Fruit fly (Drosophila melanogaster) whole organism, adult: ENCODE data around the gene tkv.

Experiments used
- CG11617 ChIP-seq: fragments of 200-800 bp; sonication (Bioruptor generic); optimal IDR thresholded peaks from 2 replicates; lab custom pipeline; 2017; ENCODE audit warnings: mild to moderate bottlenecking, missing biosample characterization, missing genetic modification reagents, missing genetic modification characterization
- CG12768 ChIP-seq: fragments of 200-800 bp; sonication (Bioruptor generic); optimal IDR thresholded peaks from 2 replicates; lab custom pipeline; 2017; ENCODE audit warnings: missing biosample characterization, missing genetic modification characterization, mild to moderate bottlenecking, moderate library complexity, missing genetic modification reagents
- CG14711 ChIP-seq: fragments of 200-800 bp; sonication (Bioruptor generic); optimal IDR thresholded peaks from 2 replicates; lab custom pipeline; 2018; ENCODE audit warnings: missing biosample characterization, mild to moderate bottlenecking, missing genetic modification characterization, moderate library complexity
- CG1620 ChIP-seq: fragments of 200-800 bp; sonication (Bioruptor generic); optimal IDR thresholded peaks from 2 replicates; lab custom pipeline; 2016; ENCODE audit warnings: missing biosample characterization, missing genetic modification characterization
- CG33017 ChIP-seq: fragments of 200-800 bp; sonication (Bioruptor generic); optimal IDR thresholded peaks from 2 replicates; lab custom pipeline; 2018; ENCODE audit warnings: missing biosample characterization, mild to moderate bottlenecking, missing genetic modification characterization, moderate library complexity
- CG5204 ChIP-seq: fragments of 200-800 bp; sonication (Bioruptor generic); optimal IDR thresholded peaks from 2 replicates; lab custom pipeline; 2016; ENCODE audit warnings: missing biosample characterization, missing genetic modification characterization
- CG7045 ChIP-seq: fragments of 200-800 bp; sonication (Bioruptor generic); optimal IDR thresholded peaks from 2 replicates; lab custom pipeline; 2017; ENCODE audit warnings: missing biosample characterization, mild to moderate bottlenecking, missing genetic modification characterization
- CG7101 ChIP-seq: fragments of 200-800 bp; sonication (Bioruptor generic); optimal IDR thresholded peaks from 2 replicates; lab custom pipeline; 2018; ENCODE audit warnings: missing biosample characterization, mild to moderate bottlenecking, missing genetic modification characterization, moderate library complexity
- Clk ChIP-seq: fragments of 200-800 bp; sonication (Bioruptor generic); optimal IDR thresholded peaks from 2 replicates; lab custom pipeline; 2017; ENCODE audit warnings: missing biosample characterization, missing genetic modification characterization
- Crg-1 ChIP-seq: fragments of 200-800 bp; sonication (Bioruptor generic); optimal IDR thresholded peaks from 2 replicates; lab custom pipeline; 2016; ENCODE audit warnings: missing biosample characterization, missing genetic modification characterization
- Hr96 ChIP-seq: fragments of 200-800 bp; sonication (Bioruptor generic); optimal IDR thresholded peaks from 2 replicates; lab custom pipeline; 2016; ENCODE audit warnings: missing biosample characterization, missing genetic modification characterization
- Mnt ChIP-seq: fragments of 200-800 bp; sonication (Bioruptor generic); optimal IDR thresholded peaks from 2 replicates; lab custom pipeline; 2016; ENCODE audit warnings: missing biosample characterization, mild to moderate bottlenecking, missing genetic modification characterization
- bab1 ChIP-seq: fragments of 200-800 bp; sonication (Bioruptor generic); optimal IDR thresholded peaks from 3 replicates; lab custom pipeline; 2019; ENCODE audit warnings: missing biosample characterization, mild to moderate bottlenecking, missing genetic modification characterization, moderate library complexity
- cic ChIP-seq: fragments of 200-800 bp; sonication (Bioruptor generic); optimal IDR thresholded peaks from 2 replicates; lab custom pipeline; 2017; ENCODE audit warnings: missing biosample characterization, mild to moderate bottlenecking, missing genetic modification characterization, moderate library complexity
- cnc ChIP-seq, 2 experiments: fragments of >200 bp; optimal IDR thresholded peaks; 2 replicates each; lab custom pipeline; 2017
- kay ChIP-seq: fragments of 200-800 bp; sonication (Bioruptor generic); peaks from one replicate; lab custom pipeline; 2016; ENCODE audit warnings: missing biosample characterization, missing genetic modification characterization, borderline replicate concordance
- ovo ChIP-seq: fragments of 200-800 bp; sonication (Bioruptor generic); optimal IDR thresholded peaks from 2 replicates; lab custom pipeline; 2016; ENCODE audit warnings: missing biosample characterization, missing genetic modification characterization
- pad ChIP-seq: fragments of 200-800 bp; sonication (Bioruptor generic); optimal IDR thresholded peaks from 3 replicates; lab custom pipeline; 2017; ENCODE audit warnings: missing biosample characterization, missing genetic modification characterization, mild to moderate bottlenecking, moderate library complexity, missing genetic modification reagents
- tj ChIP-seq: fragments of 200-800 bp; sonication (Bioruptor generic); optimal IDR thresholded peaks from 3 replicates; lab custom pipeline; 2017; ENCODE audit warnings: missing biosample characterization, mild to moderate bottlenecking, missing genetic modification characterization, moderate library complexity
- toe ChIP-seq: fragments of 200-800 bp; sonication (Bioruptor generic); optimal IDR thresholded peaks from 2 replicates; lab custom pipeline; 2016; ENCODE audit warnings: missing biosample characterization, missing genetic modification characterization

Gene tkv

DNA sequence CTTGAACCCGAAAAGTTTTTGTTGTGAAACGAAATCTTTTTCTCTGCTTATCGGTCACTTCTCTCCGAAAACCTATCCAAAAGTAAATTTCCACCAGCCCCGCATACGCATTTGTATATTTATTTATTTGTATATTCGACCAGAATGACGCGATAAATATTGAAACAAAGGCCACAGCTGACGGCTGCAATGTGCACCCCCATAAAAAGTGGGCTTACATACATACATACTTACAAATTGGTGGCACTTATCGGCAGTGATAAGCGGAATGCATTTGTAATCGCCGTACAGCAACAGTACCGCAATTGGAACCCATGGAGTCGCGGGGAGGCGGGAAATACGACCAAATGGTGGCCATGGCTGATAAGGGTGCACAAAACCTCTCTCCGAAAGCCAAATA is 20.0 kb upstream of the tkv start:
- TF ChIP-seq CG14711 (tag; lab: Kevin White, UChicago) (no peak), tj (GFP tag; lab: Kevin White, UChicago) (no peak), CG33017 (tag; lab: Kevin White, UChicago) (peak; percentile 35), cic (GFP tag; lab: Kevin White, UChicago) (peak; percentile 83), cnc (optimal IDR thresholded peaks at IDR 0.05; lab: Kevin White, UChicago) (no peak), pad (GFP tag; lab: Kevin White, UChicago) (no peak), CG5204 (GFP tag; lab: Kevin White, UChicago) (no peak), kay (peak; percentile 82)

DNA sequence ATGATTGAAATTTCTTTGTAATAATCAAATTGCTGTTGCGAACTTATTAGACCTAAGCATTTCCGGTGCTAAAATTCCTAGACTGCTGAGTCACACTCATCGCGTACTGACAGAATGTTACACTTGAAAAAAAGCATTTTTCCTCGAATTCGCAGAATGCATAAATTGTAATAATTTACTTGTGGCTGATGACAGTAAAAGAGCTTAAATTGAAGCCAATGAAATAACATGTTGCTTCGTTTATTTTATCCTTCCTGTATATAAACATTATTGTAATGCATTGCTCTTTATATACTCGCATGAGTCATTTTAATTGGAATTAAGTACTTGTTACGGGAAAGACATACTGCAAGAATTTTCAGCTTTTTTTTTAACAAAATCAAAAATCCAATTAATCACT is 19.3 kb upstream of the tkv start:
- TF ChIP-seq kay (no peak), pad (GFP tag; lab: Kevin White, UChicago) (no peak), CG11617 (GFP tag; lab: Kevin White, UChicago) (no peak)

DNA sequence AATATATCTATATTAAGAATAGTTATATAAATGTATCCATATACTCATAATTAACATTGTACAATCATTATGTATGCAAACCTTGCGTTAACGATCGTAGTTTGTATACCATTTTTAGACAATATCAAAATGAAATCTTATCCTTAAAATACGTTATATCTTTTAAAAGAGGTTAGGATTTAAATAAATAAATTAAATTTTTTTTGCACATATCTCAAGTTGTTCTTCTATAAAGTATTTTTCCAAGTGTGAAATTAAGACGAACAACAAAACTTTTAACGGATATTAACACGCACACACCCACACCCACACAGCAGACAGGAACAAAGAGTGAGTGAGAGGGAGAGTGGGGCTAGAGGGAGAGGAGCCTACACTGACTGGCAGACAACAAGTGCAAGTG is 18.7 kb upstream of the tkv start:
- TF ChIP-seq CG1620 (GFP tag; lab: Kevin White, UChicago): no peak
- no peak for TF ChIP-seq Clk (GFP tag; lab: Kevin White, UChicago)
- no peak for TF ChIP-seq CG5204 (GFP tag; lab: Kevin White, UChicago)

DNA sequence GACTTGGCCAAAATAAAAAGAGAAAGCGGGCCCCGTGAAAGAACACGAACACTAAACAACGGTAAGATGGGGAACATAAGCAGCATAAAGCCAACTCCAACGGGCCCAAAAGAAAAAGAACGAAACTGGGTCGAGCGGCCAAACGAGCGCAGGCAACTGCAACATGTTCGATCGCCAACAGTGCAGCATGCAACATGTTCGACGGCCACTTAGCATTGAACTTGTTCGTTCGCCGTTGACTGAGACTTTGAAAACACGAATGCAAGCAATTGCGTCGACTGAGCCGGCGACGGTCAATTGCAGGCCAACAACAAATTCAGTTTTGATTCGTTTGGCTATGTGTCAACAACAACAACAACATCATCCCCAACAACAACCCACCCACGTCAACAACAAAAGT is 17.5 kb upstream of the tkv start, which contains the start of gene vri:
TSS of gene vri (plus strand) at position 224 of the 400 bp plus-strand sequence.
- TF ChIP-seq toe (GFP tag; lab: Kevin White, UChicago): no peak
- TF ChIP-seq cnc (optimal IDR thresholded peaks at IDR 0.05; lab: Kevin White, UChicago): no peak
- no peak for TF ChIP-seq bab1 (GFP tag; lab: Kevin White, UChicago)

DNA sequence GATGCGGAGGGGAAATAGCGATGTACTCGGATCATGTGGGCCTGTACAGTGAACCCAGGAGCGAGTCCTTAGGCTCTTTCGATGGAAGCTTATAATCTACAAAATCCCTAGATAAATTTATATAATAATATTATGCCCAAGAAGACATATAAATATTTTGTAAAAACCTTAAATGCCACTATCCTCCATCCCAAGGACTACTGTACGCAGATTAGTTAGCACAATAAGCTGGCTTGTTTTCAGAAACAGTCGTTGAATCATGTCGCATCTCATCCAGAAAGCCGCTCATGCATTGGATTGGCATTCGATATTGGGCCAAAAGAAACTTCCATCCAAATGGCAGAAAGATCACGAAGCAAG is 17.1 kb upstream of the tkv start:
- TF ChIP-seq Clk (GFP tag; lab: Kevin White, UChicago) (no peak), CG12768 (GFP tag; lab: Kevin White, UChicago) (no peak), CG11617 (GFP tag; lab: Kevin White, UChicago) (no peak), cnc (optimal IDR thresholded peaks at IDR 0.05; lab: Kevin White, UChicago) (no peak), CG1620 (GFP tag; lab: Kevin White, UChicago) (no peak), ovo (GFP tag; lab: Kevin White, UChicago) (no peak), Crg-1 (GFP tag; lab: Kevin White, UChicago) (no peak), cic (GFP tag; lab: Kevin White, UChicago) (no peak), CG33017 (tag; lab: Kevin White, UChicago) (no peak), CG7045 (GFP tag; lab: Kevin White, UChicago) (no peak), kay (no peak), toe (GFP tag; lab: Kevin White, UChicago) (no peak), Hr96 (GFP tag; lab: Kevin White, UChicago) (no peak), CG5204 (GFP tag; lab: Kevin White, UChicago) (no peak), bab1 (GFP tag; lab: Kevin White, UChicago) (no peak), pad (GFP tag; lab: Kevin White, UChicago) (no peak), CG7101 (tag; lab: Kevin White, UChicago) (no peak), tj (GFP tag; lab: Kevin White, UChicago) (no peak), Mnt (GFP tag; lab: Kevin White, UChicago) (no peak)

DNA sequence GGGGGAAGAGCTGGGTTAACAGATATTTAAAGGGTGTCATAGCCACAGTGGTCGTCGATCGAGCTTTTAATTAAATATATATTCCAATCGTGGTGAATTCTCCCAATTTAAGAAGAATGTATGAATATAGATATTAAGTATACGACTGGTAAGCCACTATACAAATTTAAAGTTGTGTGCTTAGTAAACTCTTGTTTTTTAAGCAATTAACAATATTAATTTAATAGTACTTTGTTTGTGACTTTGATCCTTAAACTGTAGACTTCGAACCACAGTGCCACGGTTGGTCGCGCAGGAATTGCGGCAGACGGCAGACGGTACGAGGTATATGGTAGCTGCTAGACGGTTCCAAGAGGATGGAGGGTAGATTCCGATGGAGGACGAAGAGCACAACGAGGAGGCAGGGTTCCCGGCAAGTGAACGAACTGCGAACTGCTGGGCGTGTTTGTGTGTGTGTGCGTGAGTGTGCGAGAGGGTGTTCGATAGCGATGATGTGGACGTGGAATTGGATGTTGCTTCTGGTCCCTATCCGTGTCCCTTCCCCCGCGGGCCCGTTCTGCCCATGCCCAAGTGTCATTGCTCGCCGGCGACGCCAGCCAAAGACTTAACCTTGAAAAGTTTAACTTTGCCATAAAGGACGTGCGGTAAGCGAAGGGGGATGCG is 16.5 kb upstream of the tkv start:
- no peak for TF ChIP-seq CG12768 (GFP tag; lab: Kevin White, UChicago)
- TF ChIP-seq CG1620 (GFP tag; lab: Kevin White, UChicago): no peak
- no peak for TF ChIP-seq bab1 (GFP tag; lab: Kevin White, UChicago)
- TF ChIP-seq Clk (GFP tag; lab: Kevin White, UChicago): no peak
- TF ChIP-seq CG7101 (tag; lab: Kevin White, UChicago): no peak

DNA sequence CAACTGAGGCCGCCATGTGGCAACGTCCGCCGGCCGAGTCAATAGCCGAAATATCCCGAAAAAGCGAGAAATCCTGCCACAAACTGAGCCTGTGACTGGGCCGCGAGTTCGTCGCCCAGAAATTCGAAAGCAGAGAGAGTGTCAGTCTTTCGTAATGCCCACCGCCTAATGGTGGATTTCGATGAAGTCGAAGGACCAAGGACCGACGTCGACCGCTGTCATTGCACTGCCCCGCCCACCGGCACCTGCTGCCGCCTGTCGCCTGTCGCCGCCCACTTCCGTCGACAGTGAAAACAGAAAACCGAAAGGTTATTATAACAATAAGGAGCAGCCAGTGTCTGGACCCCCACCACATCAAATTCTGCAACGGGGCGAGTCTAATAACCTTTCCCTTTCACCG is 15.4 kb upstream of the tkv start:
- TF ChIP-seq Clk (GFP tag; lab: Kevin White, UChicago) (no peak), Mnt (GFP tag; lab: Kevin White, UChicago) (no peak), cic (GFP tag; lab: Kevin White, UChicago) (no peak), kay (no peak), bab1 (GFP tag; lab: Kevin White, UChicago) (no peak), cnc (optimal IDR thresholded peaks at IDR 0.05; lab: Kevin White, UChicago) (no peak), tj (GFP tag; lab: Kevin White, UChicago) (no peak), CG7045 (GFP tag; lab: Kevin White, UChicago) (no peak), pad (GFP tag; lab: Kevin White, UChicago) (no peak), Hr96 (GFP tag; lab: Kevin White, UChicago) (no peak), CG12768 (GFP tag; lab: Kevin White, UChicago) (no peak), Crg-1 (GFP tag; lab: Kevin White, UChicago) (no peak), CG14711 (tag; lab: Kevin White, UChicago) (no peak), CG5204 (GFP tag; lab: Kevin White, UChicago) (no peak), ovo (GFP tag; lab: Kevin White, UChicago) (no peak), CG11617 (GFP tag; lab: Kevin White, UChicago) (no peak), toe (GFP tag; lab: Kevin White, UChicago) (no peak), CG1620 (GFP tag; lab: Kevin White, UChicago) (no peak)
